Worm (Caenorhabditis elegans): ENCODE data around the gene F41E7.7.

DNA sequence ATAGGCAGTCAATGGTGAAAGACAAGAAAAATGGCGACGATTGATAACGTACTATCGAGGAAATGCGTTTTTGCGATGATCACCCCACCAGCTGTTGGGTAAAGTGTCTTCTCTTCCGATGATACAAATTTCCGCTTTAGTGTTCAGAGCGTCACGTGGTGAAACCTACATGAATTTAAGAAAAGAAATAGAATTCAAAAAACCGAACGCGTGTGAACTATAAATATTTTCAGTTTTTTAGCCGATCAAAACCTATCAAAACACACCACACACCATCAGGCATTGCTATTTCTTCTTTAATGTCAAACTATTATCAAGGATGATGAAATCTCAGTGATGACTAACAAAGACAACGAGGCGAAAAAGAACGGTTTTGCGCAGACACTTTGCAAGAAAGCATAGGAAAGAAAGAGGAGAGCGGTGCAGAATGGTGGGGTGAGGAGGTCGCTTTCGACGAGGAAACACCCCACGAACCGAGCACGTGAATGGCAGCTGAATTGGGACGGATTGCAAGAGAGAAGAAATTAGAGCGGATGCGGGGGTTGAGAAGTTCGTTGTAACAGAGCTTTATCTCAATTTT lies 24.5 kb downstream of the F41E7.7 start:
- no peak for TF ChIP-seq zip-2 (tag; optimal IDR thresholded peaks at IDR 0.05)
- no peak for TF ChIP-seq lin-13 (GFP tag; optimal IDR thresholded peaks at IDR 0.05)
- peak; percentile 19 for TF ChIP-seq nhr-6 (tag; optimal IDR thresholded peaks at IDR 0.05)
- TF ChIP-seq ces-1 (GFP tag; optimal IDR thresholded peaks at IDR 0.05): no peak
- TF ChIP-seq nhr-237 (tag; optimal IDR thresholded peaks at IDR 0.05): no peak
- no peak for TF ChIP-seq dpl-1 (GFP tag; optimal IDR thresholded peaks at IDR 0.05)
- no peak for TF ChIP-seq nhr-77 (tag; optimal IDR thresholded peaks at IDR 0.05)
- no peak for TF ChIP-seq fkh-10 (GFP tag; optimal IDR thresholded peaks at IDR 0.05)
- TF ChIP-seq sdz-12 (GFP tag; optimal IDR thresholded peaks at IDR 0.05): no peak
- no peak for TF ChIP-seq nhr-25 (tag; optimal IDR thresholded peaks at IDR 0.05; ENCODE audit: borderline replicate concordance, insufficient read depth)

Measured in whole organism, L4 larva.